Worm (Caenorhabditis elegans) whole organism, L2 larva: ENCODE results near the gene srh-97.

ENCODE experiments used
- C34F6.9 ChIP-seq: fragments of 150-350 bp; optimal IDR thresholded peaks from 2 replicates; lab custom pipeline; 2014; ENCODE audit warnings: missing biosample characterization, missing genetic modification characterization
- F13H6.1 ChIP-seq: sonication (generic microtip); optimal IDR thresholded peaks from 2 replicates; lab custom pipeline; 2016; ENCODE audit warnings: missing genetic modification characterization, missing compliant biosample characterization
- R02D3.7 ChIP-seq: fragments of 150-350 bp; optimal IDR thresholded peaks from 2 replicates; lab custom pipeline; 2014; ENCODE audit warnings: missing biosample characterization, missing genetic modification characterization
- Y55F3AM.14 ChIP-seq: fragments of 200-800 bp; sonication (Bioruptor generic); optimal IDR thresholded peaks from 2 replicates; lab custom pipeline; 2018; ENCODE audit warnings: mild to moderate bottlenecking, missing genetic modification characterization, missing compliant biosample characterization
- alr-1 ChIP-seq: fragments of 150-350 bp; optimal IDR thresholded peaks from 2 replicates; lab custom pipeline; 2014; ENCODE audit warnings: missing biosample characterization, missing genetic modification characterization
- aly-2 ChIP-seq: fragments of 150-350 bp; optimal IDR thresholded peaks from 2 replicates; lab custom pipeline; 2014; ENCODE audit warnings: missing biosample characterization, missing genetic modification characterization
- ama-1 ChIP-seq: fragments of 150-350 bp; optimal IDR thresholded peaks from 2 replicates; lab custom pipeline; 2018; ENCODE audit warnings: inconsistent platforms
- ceh-16 ChIP-seq: fragments of 150-350 bp; optimal IDR thresholded peaks from 2 replicates; lab custom pipeline; 2014; ENCODE audit warnings: missing biosample characterization, missing genetic modification characterization
- ceh-82 ChIP-seq: fragments of 150-350 bp; optimal IDR thresholded peaks from 2 replicates; lab custom pipeline; 2014; ENCODE audit warnings: missing biosample characterization, missing genetic modification characterization
- crh-2 ChIP-seq: sonication (generic microtip); optimal IDR thresholded peaks from 2 replicates; lab custom pipeline; 2017; ENCODE audit warnings: missing biosample characterization, missing genetic modification characterization
- dmd-4 ChIP-seq: sonication (generic microtip); optimal IDR thresholded peaks from 2 replicates; lab custom pipeline; 2017; ENCODE audit warnings: missing biosample characterization, missing genetic modification characterization
- egl-27 ChIP-seq: sonication (generic microtip); optimal IDR thresholded peaks from 3 replicates; lab custom pipeline; 2017; ENCODE audit warnings: missing biosample characterization, missing genetic modification reagents, missing genetic modification characterization
- elt-1 ChIP-seq: fragments of 150-350 bp; optimal IDR thresholded peaks from 2 replicates; lab custom pipeline; 2014; ENCODE audit warnings: missing biosample characterization, missing genetic modification characterization
- elt-3 ChIP-seq: sonication (generic microtip); optimal IDR thresholded peaks from 2 replicates; lab custom pipeline; 2017; ENCODE audit warnings: missing biosample characterization, missing genetic modification characterization
- fos-1 ChIP-seq: fragments of 150-350 bp; optimal IDR thresholded peaks from 2 replicates; lab custom pipeline; 2014; ENCODE audit warnings: missing biosample characterization, missing genetic modification characterization
- gmeb-1 ChIP-seq: fragments of 150-350 bp; optimal IDR thresholded peaks from 2 replicates; lab custom pipeline; 2014; ENCODE audit warnings: missing biosample characterization, missing genetic modification characterization
- lin-11 ChIP-seq: fragments of 150-350 bp; sonication (generic microtip); optimal IDR thresholded peaks from 2 replicates; lab custom pipeline; 2014; ENCODE audit warnings: missing biosample characterization, missing genetic modification characterization, inconsistent platforms, mixed read lengths
- lin-13 ChIP-seq: fragments of 150-350 bp; optimal IDR thresholded peaks from 2 replicates; lab custom pipeline; 2014; ENCODE audit warnings: missing biosample characterization, missing genetic modification reagents, missing genetic modification characterization
- lsy-2 ChIP-seq, 2 experiments: fragments of 150-350 bp in 1 of 2; sonication (generic microtip) in 1 of 2; optimal IDR thresholded peaks; 2 replicates each; lab custom pipeline; 2014 to 2017; ENCODE audit warnings: missing biosample characterization in 2 of 2, missing genetic modification characterization in 2 of 2
- mbf-1 ChIP-seq: sonication (generic microtip); optimal IDR thresholded peaks from 2 replicates; lab custom pipeline; 2017; ENCODE audit warnings: missing biosample characterization, missing genetic modification characterization
- mdl-1 ChIP-seq, 2 experiments: fragments of 150-350 bp in 1 of 2; sonication (generic microtip) in 1 of 2; optimal IDR thresholded peaks; 2 replicates each; lab custom pipeline; 2017; ENCODE audit warnings: missing biosample characterization in 2 of 2, missing genetic modification characterization in 2 of 2
- nhr-129 ChIP-seq: fragments of 150-350 bp; optimal IDR thresholded peaks from 2 replicates; lab custom pipeline; 2014; ENCODE audit warnings: missing biosample characterization, missing genetic modification characterization
- nhr-21 ChIP-seq: fragments of 150-350 bp; optimal IDR thresholded peaks from 2 replicates; lab custom pipeline; 2014; ENCODE audit warnings: missing biosample characterization, missing genetic modification characterization
- nhr-237 ChIP-seq: fragments of 150-350 bp; optimal IDR thresholded peaks from 2 replicates; lab custom pipeline; 2014; ENCODE audit warnings: missing biosample characterization, missing genetic modification characterization
- nhr-25 ChIP-seq: fragments of 150-350 bp; sonication (generic microtip); optimal IDR thresholded peaks from 3 replicates; lab custom pipeline; 2014; ENCODE audit warnings: missing biosample characterization, missing genetic modification characterization
- nhr-6 ChIP-seq: fragments of 150-350 bp; optimal IDR thresholded peaks from 2 replicates; lab custom pipeline; 2014; ENCODE audit warnings: missing biosample characterization, missing genetic modification characterization
- nhr-77 ChIP-seq: fragments of 150-350 bp; optimal IDR thresholded peaks from 2 replicates; lab custom pipeline; 2014; ENCODE audit warnings: missing biosample characterization, missing genetic modification characterization
- skn-1 ChIP-seq: sonication (generic microtip); optimal IDR thresholded peaks from 2 replicates; lab custom pipeline; 2017; ENCODE audit warnings: missing biosample characterization, missing genetic modification characterization
- sma-9 ChIP-seq, 2 experiments: fragments of 150-350 bp in 1 of 2; sonication (generic microtip) in 1 of 2; optimal IDR thresholded peaks; 2 replicates each; lab custom pipeline; 2014 to 2016; ENCODE audit warnings: missing genetic modification characterization in 2 of 2, mild to moderate bottlenecking in 1 of 2, missing biosample characterization in 1 of 2, missing compliant biosample characterization in 1 of 2, missing genetic modification reagents in 1 of 2, moderate library complexity in 1 of 2
- unc-39 ChIP-seq: fragments of 150-350 bp; optimal IDR thresholded peaks from 2 replicates; lab custom pipeline; 2014; ENCODE audit warnings: missing biosample characterization, missing genetic modification characterization
- unc-55 ChIP-seq: fragments of 150-350 bp; sonication (generic microtip); optimal IDR thresholded peaks from 3 replicates; lab custom pipeline; 2014; ENCODE audit warnings: missing biosample characterization, missing genetic modification reagents, missing genetic modification characterization
- unc-62 ChIP-seq: fragments of 150-350 bp; optimal IDR thresholded peaks from 2 replicates; lab custom pipeline; 2014; ENCODE audit warnings: missing biosample characterization, missing genetic modification reagents, missing genetic modification characterization
- zag-1 ChIP-seq: fragments of 150-350 bp; optimal IDR thresholded peaks from 2 replicates; lab custom pipeline; 2014; ENCODE audit warnings: missing biosample characterization, missing genetic modification characterization
- ztf-1 ChIP-seq: fragments of 200-800 bp; sonication (Bioruptor generic); conservative IDR thresholded peaks from 2 replicates; pipeline ENCODE4 v1.3.6; 2022; ENCODE audit warnings: missing genetic modification characterization, missing compliant biosample characterization
- ztf-11 ChIP-seq: sonication (generic microtip); optimal IDR thresholded peaks from 2 replicates; lab custom pipeline; 2017; ENCODE audit warnings: missing biosample characterization, missing genetic modification characterization
- ztf-4 ChIP-seq: fragments of 150-350 bp; optimal IDR thresholded peaks from 2 replicates; lab custom pipeline; 2014; ENCODE audit warnings: missing biosample characterization, missing genetic modification characterization

srh-97 gene

ce11 chrV:17005189-17005588, 11.7 kb upstream of the srh-97 start, which contains the start of gene srh-131:
Gene srh-131, plus strand, starts transcription at chrV:17005489.
- no peak for TF ChIP-seq zag-1
- TF ChIP-seq nhr-237 (tag; lab: Kevin White, UChicago): no peak
- TF ChIP-seq lin-13 (GFP tag; lab: Kevin White, UChicago): no peak
- no peak for TF ChIP-seq Y55F3AM.14 (GFP tag; lab: Kevin White, UChicago)
- no peak for TF ChIP-seq nhr-6
- no peak for TF ChIP-seq nhr-25 (tag; lab: Kevin White, UChicago)
- no peak for TF ChIP-seq ztf-1
- no peak for TF ChIP-seq C34F6.9
- no peak for TF ChIP-seq ztf-11 (tag; lab: Kevin White, UChicago)
- no peak for TF ChIP-seq lsy-2 (tag; optimal IDR thresholded peaks at IDR 0.05; lab: Kevin White, UChicago)
- TF ChIP-seq gmeb-1 (tag; lab: Kevin White, UChicago): no peak
- TF ChIP-seq lin-11 (tag; lab: Kevin White, UChicago): no peak
- no peak for TF ChIP-seq skn-1
- TF ChIP-seq fos-1 (tag; lab: Kevin White, UChicago): no peak
- no peak for TF ChIP-seq mbf-1 (tag; lab: Kevin White, UChicago)
- no peak for TF ChIP-seq unc-55
- no peak for TF ChIP-seq alr-1 (tag; lab: Kevin White, UChicago)

- no peak for TF ChIP-seq R02D3.7 (tag; lab: Kevin White, UChicago)
Measured at ce11 chrV:17008302-17008701, 8.6 kb upstream of the srh-97 start, which contains the start of gene sri-69. Gene sri-69, minus strand, starts transcription at chrV:17008402.

ce11 chrV:17009342-17010064, 7.4 kb upstream of the srh-97 start, which contains the start of the genes clc-12 and clec-240:
Gene clc-12, minus strand, starts transcription at chrV:17009388.
Gene clec-240, plus strand, starts transcription at chrV:17010014.
- TF ChIP-seq fos-1 (tag; lab: Kevin White, UChicago) (peak; percentile 49), C34F6.9 (no peak)
- TF ChIP-seq, all 48 proteins: peak for 1

- TF ChIP-seq nhr-21 (no peak), aly-2 (tag; lab: Kevin White, UChicago) (no peak), nhr-6 (no peak), F13H6.1 (tag; lab: Kevin White, UChicago) (no peak), ztf-1 (no peak), gmeb-1 (tag; lab: Kevin White, UChicago) (no peak), dmd-4 (tag; lab: Kevin White, UChicago) (no peak), lsy-2 (tag; optimal IDR thresholded peaks at IDR 0.05; lab: Kevin White, UChicago) (no peak), ama-1 (lab: Kevin White, UChicago) (no peak)
- TF ChIP-seq, all 48 proteins: peak for 0
Measured at ce11 chrV:17013232-17013631, 3.7 kb upstream of the srh-97 start, which contains the start of gene clec-241. Gene clec-241, minus strand, starts transcription at chrV:17013332.

ce11 chrV:17014050-17014449, 2.8 kb upstream of the srh-97 start, which contains the start of gene clc-13:
Gene clc-13, plus strand, starts transcription at chrV:17014408.
- peak; percentile 81 for TF ChIP-seq fos-1 (tag; lab: Kevin White, UChicago)
- peak; percentile 80 for TF ChIP-seq sma-9 (GFP tag; optimal IDR thresholded peaks at IDR 0.05; lab: Kevin White, UChicago)
- TF ChIP-seq sma-9 (tag; optimal IDR thresholded peaks at IDR 0.05; lab: Kevin White, UChicago): no peak
- no peak for TF ChIP-seq crh-2 (tag; lab: Kevin White, UChicago)
- peak; percentile 5 for TF ChIP-seq gmeb-1 (tag; lab: Kevin White, UChicago)
- TF ChIP-seq unc-55: no peak

- no peak for TF ChIP-seq unc-62 (GFP tag; lab: Kevin White, UChicago)
- TF ChIP-seq nhr-77 (tag; lab: Kevin White, UChicago): no peak
- no peak for TF ChIP-seq dmd-4 (tag; lab: Kevin White, UChicago)
- no peak for TF ChIP-seq nhr-129 (tag; lab: Kevin White, UChicago)
- TF ChIP-seq elt-1: no peak
- TF ChIP-seq mdl-1 (tag; optimal IDR thresholded peaks at IDR 0.05; lab: Kevin White, UChicago): no peak
- no peak for TF ChIP-seq zag-1
- no peak for TF ChIP-seq C34F6.9
- TF ChIP-seq elt-3 (tag; lab: Kevin White, UChicago): no peak
- TF ChIP-seq unc-39 (tag; lab: Kevin White, UChicago): no peak
- no peak for TF ChIP-seq ceh-16 (tag; lab: Kevin White, UChicago)
- TF ChIP-seq skn-1: no peak
- no peak for TF ChIP-seq nhr-237 (tag; lab: Kevin White, UChicago)
- no peak for TF ChIP-seq ceh-82 (tag; lab: Kevin White, UChicago)
- no peak for TF ChIP-seq ztf-4 (tag; lab: Kevin White, UChicago)
- TF ChIP-seq F13H6.1 (tag; lab: Kevin White, UChicago): no peak
- TF ChIP-seq egl-27: no peak
Measured at ce11 chrV:17019690-17020089, 2.8 kb downstream of the srh-97 start, which contains the start of gene F49H6.17. Gene F49H6.17, plus strand, starts transcription at chrV:17019990.
